Worm (Caenorhabditis elegans) whole organism, mixed stage, embryonic: ENCODE data around the gene gid-2.

Experiments
- cnd-1 ChIP-seq: fragments of 200-800 bp; sonication (Bioruptor generic); optimal IDR thresholded peaks from 2 replicates; lab custom pipeline; 2018; ENCODE audit warnings: mild to moderate bottlenecking, missing genetic modification characterization, missing compliant biosample characterization
- drap-1 ChIP-seq: fragments of 200-800 bp; sonication (Bioruptor generic); optimal IDR thresholded peaks from 3 replicates; lab custom pipeline; 2018; ENCODE audit warnings: mild to moderate bottlenecking, missing genetic modification characterization, missing compliant biosample characterization
- sptf-1 ChIP-seq: sonication (generic microtip); optimal IDR thresholded peaks from 2 replicates; lab custom pipeline; 2017; ENCODE audit warnings: mild to moderate bottlenecking, missing genetic modification characterization, moderate library complexity, missing compliant biosample characterization

DNA sequence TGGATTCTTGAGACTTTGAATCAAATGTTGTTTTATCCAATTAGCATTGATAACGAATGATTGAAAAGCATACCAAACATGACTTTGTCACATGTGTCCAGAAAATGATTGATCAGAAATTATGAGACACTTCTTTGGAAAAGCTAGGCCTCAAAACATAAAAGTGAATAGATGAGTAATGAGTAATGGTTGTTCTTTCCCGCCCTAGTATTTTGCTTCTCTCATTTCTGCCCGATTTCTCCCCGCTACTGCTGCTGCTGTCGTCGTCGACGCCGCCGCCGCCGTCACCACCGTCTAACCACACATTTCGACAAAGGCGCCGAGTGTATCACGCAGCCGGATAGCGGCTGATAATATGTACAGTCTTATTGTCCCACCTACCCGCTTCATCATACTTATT lies 53.3 kb downstream of the gid-2 start, which contains the start of gene F47G3.1:
- TF ChIP-seq cnd-1 (tag; lab: Kevin White, UChicago) (no peak), drap-1 (GFP tag; lab: Kevin White, UChicago) (no peak), sptf-1 (tag; lab: Kevin White, UChicago) (no peak)
